Fruit fly (Drosophila melanogaster) whole organism, pupa: ENCODE data around the gene kon.

Source experiments
- CG12605 ChIP-seq: fragments of 200-800 bp; sonication (Bioruptor generic); IDR thresholded peaks from 2 replicates; pipeline ENCODE4 v1.3.6; 2022; ENCODE audit warnings: missing biosample characterization, missing genetic modification characterization
- CG13204 ChIP-seq: fragments of 200-800 bp; sonication (Bioruptor generic); optimal IDR thresholded peaks from 2 replicates; lab custom pipeline; 2018; ENCODE audit warnings: missing biosample characterization, mild to moderate bottlenecking, missing genetic modification characterization, moderate library complexity
- CG14655 ChIP-seq: fragments of 200-800 bp; sonication (Bioruptor generic); optimal IDR thresholded peaks from 3 replicates; lab custom pipeline; 2017; ENCODE audit warnings: mild to moderate bottlenecking, missing biosample characterization, missing genetic modification reagents, missing genetic modification characterization
- CG17806 ChIP-seq: fragments of 200-800 bp; sonication (Bioruptor generic); optimal IDR thresholded peaks from 2 replicates; lab custom pipeline; 2018; ENCODE audit warnings: missing biosample characterization, mild to moderate bottlenecking, missing genetic modification characterization, moderate library complexity
- CG32121 ChIP-seq: fragments of 200-800 bp; sonication (Bioruptor generic); IDR thresholded peaks from 2 replicates; pipeline ENCODE4 v1.3.6; 2022; ENCODE audit warnings: missing biosample characterization, missing genetic modification characterization
- CG8301 ChIP-seq: fragments of 200-800 bp; sonication (Bioruptor generic); optimal IDR thresholded peaks from 2 replicates; lab custom pipeline; 2018; ENCODE audit warnings: missing biosample characterization, mild to moderate bottlenecking, missing genetic modification characterization
- fd96Ca ChIP-seq: fragments of 200-800 bp; sonication (Bioruptor generic); IDR thresholded peaks from 3 replicates; pipeline ENCODE4 v1.3.6; 2022; ENCODE audit warnings: missing biosample characterization, missing genetic modification characterization
- gl ChIP-seq: fragments of 200-800 bp; sonication (Bioruptor generic); optimal IDR thresholded peaks from 2 replicates; lab custom pipeline; 2018; ENCODE audit warnings: missing biosample characterization, mild to moderate bottlenecking, missing genetic modification characterization
- rn ChIP-seq: fragments of 200-800 bp; sonication (Bioruptor generic); IDR thresholded peaks from 2 replicates; pipeline ENCODE4 v1.3.6; 2022; ENCODE audit warnings: missing biosample characterization, missing genetic modification characterization

DNA sequence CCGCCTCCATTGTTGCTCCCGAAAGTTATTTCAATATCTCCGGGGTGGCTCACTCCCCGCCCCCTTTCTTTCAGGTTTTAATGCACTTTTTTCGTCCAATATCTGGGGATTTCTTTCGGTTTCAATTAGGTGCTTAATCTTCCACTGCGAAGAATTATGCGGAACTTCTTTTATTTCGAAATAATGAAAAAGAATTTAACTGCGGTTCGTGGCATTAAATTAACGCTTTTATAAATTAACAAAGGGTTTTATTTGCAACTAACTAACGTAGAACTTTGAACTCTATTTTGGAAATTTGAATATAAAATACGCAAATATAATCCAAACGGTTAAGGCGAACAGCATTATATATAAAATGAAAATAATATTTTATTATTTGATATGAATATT, 37.6 kb downstream of the kon start:
- TF ChIP-seq CG8301 (tag; lab: Kevin White, UChicago), result peak; percentile 51
- no peak for TF ChIP-seq CG32121 (GFP tag; lab: Robert Waterston, UW)
- no peak for TF ChIP-seq CG12605 (GFP tag; lab: Robert Waterston, UW)
- no peak for TF ChIP-seq gl (tag; lab: Kevin White, UChicago)
- TF ChIP-seq CG17806 (tag; lab: Kevin White, UChicago), result peak; percentile 38
- no peak for TF ChIP-seq fd96Ca
- peak; percentile 63 for TF ChIP-seq CG14655 (GFP tag; lab: Kevin White, UChicago)
- no peak for TF ChIP-seq rn (GFP tag; lab: Robert Waterston, UW)
- no peak for TF ChIP-seq CG13204
